Worm (Caenorhabditis elegans) whole organism, late embryonic: ENCODE measurements around the gene Y39A3CL.7.

Experiments used
- F13H6.1 ChIP-seq: sonication (generic microtip); optimal IDR thresholded peaks from 2 replicates; lab custom pipeline; 2016; ENCODE audit warnings: missing genetic modification characterization, missing compliant biosample characterization
- K02D7.2 ChIP-seq: sonication (generic microtip); optimal IDR thresholded peaks from 2 replicates; lab custom pipeline; 2017; ENCODE audit warnings: mild to moderate bottlenecking, missing genetic modification characterization, missing compliant biosample characterization
- K09A11.1 ChIP-seq: sonication (generic microtip); optimal IDR thresholded peaks from 2 replicates; lab custom pipeline; 2017; ENCODE audit warnings: antibody characterized with exemption, mild to moderate bottlenecking, missing genetic modification characterization, missing compliant biosample characterization; ENCODE audit not compliant: insufficient read depth
- T23F11.4 ChIP-seq: fragments of 200-800 bp; sonication (Bioruptor generic); optimal IDR thresholded peaks from 2 replicates; lab custom pipeline; 2018; ENCODE audit warnings: mild to moderate bottlenecking, missing genetic modification characterization, missing compliant biosample characterization
- Y22D7AL.16 ChIP-seq: sonication (generic microtip); optimal IDR thresholded peaks from 2 replicates; lab custom pipeline; 2016; ENCODE audit warnings: missing genetic modification characterization, missing compliant biosample characterization
- ahr-1 ChIP-seq: sonication (generic microtip); optimal IDR thresholded peaks from 2 replicates; lab custom pipeline; 2016; ENCODE audit warnings: missing genetic modification characterization, missing compliant biosample characterization
- ama-1 ChIP-seq: fragments of 150-350 bp; optimal IDR thresholded peaks from 2 replicates; lab custom pipeline; 2014
- ceh-18 ChIP-seq: sonication (generic microtip); optimal IDR thresholded peaks from 2 replicates; lab custom pipeline; 2016; ENCODE audit warnings: missing genetic modification characterization, missing compliant biosample characterization
- ceh-24 ChIP-seq: sonication (generic microtip); optimal IDR thresholded peaks from 2 replicates; lab custom pipeline; 2016; ENCODE audit warnings: mild to moderate bottlenecking, missing genetic modification characterization, missing compliant biosample characterization
- ceh-31 ChIP-seq: sonication (generic microtip); optimal IDR thresholded peaks from 2 replicates; lab custom pipeline; 2016; ENCODE audit warnings: missing genetic modification characterization, missing compliant biosample characterization
- ceh-34 ChIP-seq: sonication (generic microtip); optimal IDR thresholded peaks from 2 replicates; lab custom pipeline; 2016; ENCODE audit warnings: mild to moderate bottlenecking, missing genetic modification characterization, missing compliant biosample characterization
- ceh-45 ChIP-seq: fragments of 200-800 bp; sonication (Bioruptor generic); IDR thresholded peaks from 2 replicates; pipeline ENCODE4 v1.3.6; 2022; ENCODE audit warnings: missing genetic modification reagents, missing genetic modification characterization, missing compliant biosample characterization
- ceh-48 ChIP-seq: sonication (generic microtip); optimal IDR thresholded peaks from 2 replicates; lab custom pipeline; 2016; ENCODE audit warnings: missing genetic modification characterization, inconsistent platforms, missing compliant biosample characterization
- ceh-6 ChIP-seq: fragments of 200-800 bp; sonication (Bioruptor generic); optimal IDR thresholded peaks from 2 replicates; lab custom pipeline; 2018; ENCODE audit warnings: mild to moderate bottlenecking, missing genetic modification characterization, missing compliant biosample characterization
- ceh-9 ChIP-seq: sonication (generic microtip); optimal IDR thresholded peaks from 2 replicates; lab custom pipeline; 2016; ENCODE audit warnings: mild to moderate bottlenecking, missing genetic modification characterization, inconsistent platforms, missing compliant biosample characterization
- dmd-4 ChIP-seq: sonication (generic microtip); optimal IDR thresholded peaks from 2 replicates; lab custom pipeline; 2016; ENCODE audit warnings: borderline replicate concordance, missing genetic modification characterization, missing compliant biosample characterization
- fax-1 ChIP-seq: sonication (generic microtip); optimal IDR thresholded peaks from 2 replicates; lab custom pipeline; 2016; ENCODE audit warnings: missing genotype, missing genetic modification characterization, missing compliant biosample characterization
- fkh-10 ChIP-seq: fragments of 150-350 bp; optimal IDR thresholded peaks from 2 replicates; lab custom pipeline; 2014; ENCODE audit warnings: missing biosample characterization, missing genetic modification reagents, missing genetic modification characterization
- hlh-13 ChIP-seq: fragments of 200-800 bp; sonication (Bioruptor generic); optimal IDR thresholded peaks from 2 replicates; lab custom pipeline; 2018; ENCODE audit warnings: mild to moderate bottlenecking, missing genetic modification characterization, missing compliant biosample characterization
- hlh-15 ChIP-seq: sonication (generic microtip); optimal IDR thresholded peaks from 2 replicates; lab custom pipeline; 2016; ENCODE audit warnings: missing genetic modification characterization, missing compliant biosample characterization
- hlh-6 ChIP-seq: sonication (generic microtip); optimal IDR thresholded peaks from 2 replicates; lab custom pipeline; 2016; ENCODE audit warnings: missing genotype, missing genetic modification characterization, missing compliant biosample characterization
- lin-11 ChIP-seq: fragments of 200-800 bp; sonication (Bioruptor generic); optimal IDR thresholded peaks from 2 replicates; lab custom pipeline; 2018; ENCODE audit warnings: mild to moderate bottlenecking, missing genetic modification characterization, missing compliant biosample characterization
- madf-2 ChIP-seq: sonication (generic microtip); optimal IDR thresholded peaks from 2 replicates; lab custom pipeline; 2017; ENCODE audit warnings: missing genetic modification characterization, missing compliant biosample characterization
- nfya-1 ChIP-seq: sonication (generic microtip); optimal IDR thresholded peaks from 2 replicates; lab custom pipeline; 2017; ENCODE audit warnings: missing genetic modification characterization, mild to moderate bottlenecking, missing compliant biosample characterization, antibody characterized with exemption, moderate library complexity
- npax-4 ChIP-seq: sonication (generic microtip); optimal IDR thresholded peaks from 2 replicates; lab custom pipeline; 2016; ENCODE audit warnings: missing genetic modification characterization, missing compliant biosample characterization
- pat-9 ChIP-seq: fragments of 200-800 bp; sonication (Bioruptor generic); optimal IDR thresholded peaks from 2 replicates; lab custom pipeline; 2018; ENCODE audit warnings: mild to moderate bottlenecking, missing genetic modification characterization, moderate library complexity, missing compliant biosample characterization
- pha-2 ChIP-seq: sonication (generic microtip); optimal IDR thresholded peaks from 2 replicates; lab custom pipeline; 2017; ENCODE audit warnings: mild to moderate bottlenecking, missing genetic modification characterization, missing compliant biosample characterization
- pha-4 ChIP-seq: fragments of 150-350 bp; optimal IDR thresholded peaks from 2 replicates; lab custom pipeline; 2018; ENCODE audit warnings: missing biosample characterization, missing genetic modification reagents, missing genetic modification characterization
- pqm-1 ChIP-seq: sonication (generic microtip); optimal IDR thresholded peaks from 2 replicates; lab custom pipeline; 2016; ENCODE audit warnings: missing genetic modification characterization, missing compliant biosample characterization
- ref-2 ChIP-seq: sonication (generic microtip); optimal IDR thresholded peaks from 2 replicates; lab custom pipeline; 2016; ENCODE audit warnings: missing genetic modification characterization, missing compliant biosample characterization
- sdc-2 ChIP-seq: sonication (generic microtip); optimal IDR thresholded peaks from 2 replicates; lab custom pipeline; 2016; ENCODE audit warnings: missing genotype, missing genetic modification characterization, missing compliant biosample characterization
- syd-9 ChIP-seq: sonication (generic microtip); optimal IDR thresholded peaks from 2 replicates; lab custom pipeline; 2016; ENCODE audit warnings: mild to moderate bottlenecking, missing genetic modification characterization, moderate library complexity, missing compliant biosample characterization
- tbx-2 ChIP-seq: sonication (generic microtip); optimal IDR thresholded peaks from 2 replicates; lab custom pipeline; 2016; ENCODE audit warnings: missing genetic modification characterization, missing compliant biosample characterization
- unc-3 ChIP-seq, 2 experiments: fragments of 200-800 bp in 1 of 2; sonication (Bioruptor generic) in 1 of 2; sonication (generic microtip) in 1 of 2; conservative IDR thresholded peaks in 1 of 2; optimal IDR thresholded peaks in 1 of 2; 2 replicates each; pipeline versions ENCODE4 v1.3.6 to Lab custom; 2016 to 2022; ENCODE audit warnings: missing compliant biosample characterization in 2 of 2, missing genetic modification characterization in 2 of 2, missing genetic modification reagents in 1 of 2
- unc-55 ChIP-seq: sonication (generic microtip); optimal IDR thresholded peaks from 2 replicates; lab custom pipeline; 2017; ENCODE audit warnings: missing biosample characterization, missing genetic modification reagents, missing genetic modification characterization

Gene Y39A3CL.7

DNA sequence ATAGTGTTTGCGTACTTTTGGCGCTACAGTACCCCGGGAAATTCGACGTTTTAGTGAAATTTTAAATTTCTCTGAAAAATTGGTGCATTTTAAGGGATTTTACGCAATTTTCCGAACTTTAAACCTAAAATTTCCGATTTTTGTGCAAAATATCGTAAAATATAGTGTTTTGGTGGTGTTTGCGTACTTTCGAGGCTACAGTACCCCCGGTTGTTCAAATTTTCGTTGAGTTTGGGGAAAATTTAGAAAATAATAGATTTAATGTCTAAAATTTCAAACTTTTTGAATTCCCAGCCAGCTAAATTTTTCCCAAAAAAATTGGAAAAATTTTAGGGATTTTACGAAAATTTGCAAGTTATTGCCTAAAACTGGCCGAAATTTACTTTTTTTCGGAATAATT is 7.7 kb downstream of the Y39A3CL.7 start:
- TF ChIP-seq ceh-45 (GFP tag; lab: Robert Waterston, UW) (no peak), ceh-9 (tag; lab: Kevin White, UChicago) (no peak), ceh-48 (tag; lab: Kevin White, UChicago) (no peak), syd-9 (tag; lab: Kevin White, UChicago) (no peak), T23F11.4 (GFP tag; lab: Kevin White, UChicago) (no peak), ceh-34 (no peak), lin-11 (no peak), ceh-18 (tag; lab: Kevin White, UChicago) (no peak), fkh-10 (GFP tag; lab: Kevin White, UChicago) (no peak)
- TF ChIP-seq, all 69 proteins: peak for 0

DNA sequence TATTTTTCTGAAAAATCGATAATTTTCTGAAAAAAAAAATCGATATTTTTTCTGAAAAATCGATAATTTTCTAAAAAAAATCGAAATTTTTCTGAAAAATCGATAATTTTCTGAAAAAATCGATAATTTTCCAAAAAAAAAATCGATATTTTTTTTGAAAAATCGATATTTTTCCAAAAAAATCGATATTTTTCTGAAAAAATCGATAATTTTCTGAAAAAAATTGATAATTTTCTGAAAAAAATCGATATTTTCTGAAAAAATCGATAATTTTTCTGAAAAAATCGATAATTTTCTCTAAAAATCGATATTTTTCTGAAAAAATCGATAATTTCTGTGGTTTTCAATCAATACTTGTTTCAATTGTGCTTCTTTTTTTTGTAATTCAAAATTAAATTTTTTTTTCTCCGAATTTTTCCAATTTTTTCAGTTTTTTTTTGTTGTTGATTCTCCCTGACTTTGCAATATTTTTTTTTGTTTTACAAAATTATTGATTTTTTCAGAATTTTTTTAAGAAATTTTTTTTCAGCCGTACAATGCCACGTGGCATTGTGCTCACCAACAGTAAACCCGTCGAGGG is 9.4 kb downstream of the Y39A3CL.7 start, which contains the start of gene rexd-1:
Gene rexd-1 (plus strand): TSS at position 530 of the 580 bp plus-strand sequence.
- peak; percentile 82 for TF ChIP-seq ceh-48 (tag; lab: Kevin White, UChicago)
- TF ChIP-seq ahr-1 (tag; lab: Kevin White, UChicago): no peak
- no peak for TF ChIP-seq fax-1 (tag; lab: Kevin White, UChicago)

DNA sequence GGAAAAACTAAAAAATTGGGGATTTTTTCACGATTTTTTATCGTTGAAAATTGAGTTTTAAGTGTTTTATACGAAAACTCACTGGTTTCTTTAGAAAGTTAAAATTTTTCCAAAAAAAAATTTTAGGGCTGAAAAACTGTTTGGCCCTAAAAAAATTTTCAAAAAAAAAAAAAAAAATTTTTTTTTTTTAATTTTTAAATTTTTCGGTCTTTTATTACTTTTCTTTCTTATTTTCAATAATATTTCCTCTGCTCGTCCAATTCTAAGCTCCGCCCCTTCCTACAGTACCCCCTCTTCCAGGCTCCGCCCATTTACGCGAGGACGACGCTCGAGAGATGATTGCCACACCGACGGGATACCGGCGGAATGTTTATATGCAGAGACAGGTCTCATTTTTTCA is 24.0 kb downstream of the Y39A3CL.7 start, which contains the start of gene pqn-82:
Gene pqn-82 (plus strand): TSS at position 301 of the 400 bp plus-strand sequence.
- TF ChIP-seq ceh-6 (GFP tag; lab: Kevin White, UChicago) (no peak), pha-4 (tag; lab: Kevin White, UChicago) (no peak), K09A11.1 (tag; lab: Kevin White, UChicago) (no peak), ceh-31 (tag; lab: Kevin White, UChicago) (no peak), ahr-1 (tag; lab: Kevin White, UChicago) (no peak), ceh-34 (no peak), hlh-15 (tag; lab: Kevin White, UChicago) (no peak), ama-1 (lab: Kevin White, UChicago) (no peak), unc-3 (GFP tag; conservative IDR thresholded peaks at IDR 0.05; lab: Robert Waterston, UW) (no peak), unc-3 (tag; optimal IDR thresholded peaks at IDR 0.05; lab: Kevin White, UChicago) (no peak)
- TF ChIP-seq, all 69 proteins: peak for 0

DNA sequence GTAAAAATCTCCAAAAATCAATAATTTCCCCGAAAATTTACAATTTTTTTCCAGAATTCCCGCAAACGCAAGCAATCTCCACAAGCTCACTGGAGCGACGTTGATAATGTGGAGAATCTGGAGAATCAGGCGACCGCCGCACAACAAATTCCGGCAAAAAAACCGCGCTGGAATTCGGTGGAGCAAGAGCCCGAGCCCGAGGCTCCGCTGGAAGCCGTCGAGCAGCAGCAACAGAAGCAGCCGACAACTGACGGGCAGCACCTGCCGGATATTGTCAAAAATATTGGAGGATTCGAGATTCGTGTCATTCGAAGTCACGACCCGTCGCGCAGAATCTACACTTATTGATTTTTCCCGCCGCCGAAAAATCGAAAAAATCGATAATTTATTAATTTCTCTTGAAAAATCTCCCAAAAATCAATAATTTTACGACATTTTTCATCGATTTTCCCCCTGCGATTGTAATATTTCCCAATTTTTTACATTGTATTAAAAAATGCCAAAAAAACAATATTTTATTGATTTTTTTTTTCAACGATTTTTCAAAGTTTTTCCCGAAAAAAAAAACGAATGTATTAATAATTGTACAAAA is 27.5 kb downstream of the Y39A3CL.7 start:
- TF ChIP-seq npax-4 (tag; lab: Kevin White, UChicago): no peak
- TF ChIP-seq hlh-6 (tag; lab: Kevin White, UChicago): no peak
- TF ChIP-seq syd-9 (tag; lab: Kevin White, UChicago): no peak
- no peak for TF ChIP-seq dmd-4 (tag; lab: Kevin White, UChicago)
- no peak for TF ChIP-seq T23F11.4 (GFP tag; lab: Kevin White, UChicago)
- TF ChIP-seq ceh-24 (tag; lab: Kevin White, UChicago): no peak
- TF ChIP-seq madf-2 (tag; lab: Kevin White, UChicago): no peak
- TF ChIP-seq K09A11.1 (tag; lab: Kevin White, UChicago): no peak
- TF ChIP-seq pat-9 (tag; lab: Kevin White, UChicago): no peak
- no peak for TF ChIP-seq hlh-13 (GFP tag; lab: Kevin White, UChicago)
- no peak for TF ChIP-seq F13H6.1 (tag; lab: Kevin White, UChicago)
- TF ChIP-seq ceh-34: no peak
- no peak for TF ChIP-seq K02D7.2 (tag; lab: Kevin White, UChicago)
- TF ChIP-seq ceh-45 (GFP tag; lab: Robert Waterston, UW): no peak
- no peak for TF ChIP-seq unc-55 (GFP tag; lab: Kevin White, UChicago)
- no peak for TF ChIP-seq nfya-1 (tag; lab: Kevin White, UChicago)
- TF ChIP-seq Y22D7AL.16: no peak
- TF ChIP-seq ceh-9 (tag; lab: Kevin White, UChicago): no peak

DNA sequence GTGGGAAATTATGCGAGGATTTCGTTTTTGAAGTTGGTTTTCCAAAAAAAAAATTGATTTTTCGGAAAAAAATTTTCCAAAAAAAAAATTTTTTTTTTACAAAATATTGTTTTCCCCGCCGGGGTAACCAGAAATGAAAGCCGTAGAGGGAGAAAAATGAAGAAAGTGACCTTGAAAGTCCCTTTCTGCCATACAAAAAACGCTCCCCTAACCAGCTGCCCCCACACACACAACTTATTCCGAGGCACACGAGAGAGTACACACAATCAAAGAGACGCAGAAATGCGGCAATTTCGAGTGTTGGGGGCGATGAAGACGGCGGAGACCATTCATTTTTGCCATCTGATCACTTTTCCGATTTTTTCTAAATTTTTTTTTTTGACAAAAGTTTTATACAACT is 29.2 kb downstream of the Y39A3CL.7 start:
- TF ChIP-seq ceh-6 (GFP tag; lab: Kevin White, UChicago) (no peak), nfya-1 (tag; lab: Kevin White, UChicago) (no peak), pqm-1 (no peak), tbx-2 (no peak), Y22D7AL.16 (no peak), npax-4 (tag; lab: Kevin White, UChicago) (no peak), sdc-2 (no peak), ceh-34 (no peak), fkh-10 (GFP tag; lab: Kevin White, UChicago) (no peak), pha-2 (no peak), ref-2 (tag; lab: Kevin White, UChicago) (no peak), K09A11.1 (tag; lab: Kevin White, UChicago) (no peak), hlh-15 (tag; lab: Kevin White, UChicago) (no peak)
